Fruit fly (Drosophila melanogaster): ENCODE measurements around the gene Axud1.

Gene Axud1

dm6 chr2L:2373818-2374746 is 8.9 kb downstream of the Axud1 start, which contains the start of the genes CG3609 and CG15390 (continued):
- TF ChIP-seq Stat92E (GFP tag; optimal IDR thresholded peaks at IDR 0.05) (peak in 1 of 3 experiments; percentile 49), CG14050 (GFP tag; IDR thresholded peaks at IDR 0.05) (peak; percentile 62), CG11696 (GFP tag; IDR thresholded peaks at IDR 0.05) (peak; percentile 42; the same call in 1 of the 2 replicates), zf30C (GFP tag; optimal IDR thresholded peaks at IDR 0.05) (peak; percentile 11), Antp (GFP tag; optimal IDR thresholded peaks at IDR 0.05) (peak; percentile 94), grau (tag; optimal IDR thresholded peaks at IDR 0.05) (peak; percentile 74), CG17568 (GFP tag; optimal IDR thresholded peaks at IDR 0.05) (peak; percentile 79), CG15601 (tag; optimal IDR thresholded peaks at IDR 0.05) (peak; percentile 22), fd3F (GFP tag; optimal IDR thresholded peaks at IDR 0.05) (peak; percentile 55), CG14014 (GFP tag; IDR thresholded peaks at IDR 0.05) (peak; percentile 88), gro (GFP tag; optimal IDR thresholded peaks at IDR 0.05) (peak; percentile 97), Dip3 (GFP tag; optimal IDR thresholded peaks at IDR 0.05) (peak; percentile 81), TFAM (GFP tag; optimal IDR thresholded peaks at IDR 0.05) (no peak), wor (GFP tag; IDR thresholded peaks at IDR 0.05) (peak; percentile 9; the same call in 1 of the 2 replicates), CG6765 (GFP tag; optimal IDR thresholded peaks at IDR 0.05) (no peak), CG2199 (GFP tag; IDR thresholded peaks at IDR 0.05) (peak; percentile 61; the same call in 2 of the 3 replicates), CG33213 (GFP tag; optimal IDR thresholded peaks at IDR 0.05) (peak; percentile 91), caup (GFP tag; optimal IDR thresholded peaks at IDR 0.05; ENCODE audit: severe bottlenecking) (peak; percentile 83), NC2β (GFP tag; optimal IDR thresholded peaks at IDR 0.05) (peak; percentile 88), Dll (GFP tag; IDR thresholded peaks at IDR 0.05; ENCODE audit: partially characterized antibody) (no peak; the same call in 3 of the 4 replicates), dan (GFP tag; IDR thresholded peaks at IDR 0.05) (no peak), Lim3 (GFP tag; IDR thresholded peaks at IDR 0.05) (no peak), zfh2 (GFP tag; optimal IDR thresholded peaks at IDR 0.05) (peak; percentile 94), sd (tag; optimal IDR thresholded peaks at IDR 0.05) (peak; percentile 89), Neu2 (GFP tag; optimal IDR thresholded peaks at IDR 0.05; ENCODE audit: borderline replicate concordance) (no peak), kay (GFP tag; optimal IDR thresholded peaks at IDR 0.05) (peak; percentile 80), dm (GFP tag; optimal IDR thresholded peaks at IDR 0.05) (peak; percentile 95), az2 (GFP tag; optimal IDR thresholded peaks at IDR 0.05) (peak; percentile 99), CG11504 (tag; optimal IDR thresholded peaks at IDR 0.05) (peak; percentile 69), pan (optimal IDR thresholded peaks at IDR 0.05) (no peak), pan (GFP tag; optimal IDR thresholded peaks at IDR 0.05 in 1 of 2, IDR thresholded peaks at IDR 0.05 in 1 of 2) (peak in 1 of 2 experiments; percentile 75), CG14965 (GFP tag; optimal IDR thresholded peaks at IDR 0.05; ENCODE audit: borderline replicate concordance) (peak; percentile 65), CkIIα-i1 (GFP tag; IDR thresholded peaks at IDR 0.05) (0 out of 2 replicates have a peak, but pooled peaks have one; percentile 5), MBD-R2 (GFP tag; IDR thresholded peaks at IDR 0.05) (peak; percentile 97), CG15011 (GFP tag; optimal IDR thresholded peaks at IDR 0.05) (no peak), knrl (GFP tag; IDR thresholded peaks at IDR 0.05; ENCODE audit: partially characterized antibody) (no peak; the same call in 2 of the 3 replicates), btn (GFP tag; optimal IDR thresholded peaks at IDR 0.05) (peak; percentile 77), Ptx1 (GFP tag; IDR thresholded peaks at IDR 0.05) (peak; percentile 71), Gsc (GFP tag; IDR thresholded peaks at IDR 0.05) (no peak), Fer1 (GFP tag; optimal IDR thresholded peaks at IDR 0.05) (peak; percentile 72), CG9215 (GFP tag; IDR thresholded peaks at IDR 0.05) (peak; percentile 68), CG15073 (GFP tag; optimal IDR thresholded peaks at IDR 0.05) (no peak), CG6791 (GFP tag; IDR thresholded peaks at IDR 0.05; ENCODE audit: partially characterized antibody) (peak; percentile 39; the same call in 1 of the 3 replicates), eyg (GFP tag; optimal IDR thresholded peaks at IDR 0.05) (peak; percentile 76), CG34376 (GFP tag; optimal IDR thresholded peaks at IDR 0.05) (peak; percentile 88), Sin3A (optimal IDR thresholded peaks at IDR 0.05) (peak; percentile 4), gce (GFP tag; IDR thresholded peaks at IDR 0.05) (peak; percentile 44; the same call in 1 of the 3 replicates), bbx (GFP tag; IDR thresholded peaks at IDR 0.05; ENCODE audit: partially characterized antibody) (peak; percentile 40; the same call in 1 of the 2 replicates)

Data from whole organism, embryonic.